Worm (Caenorhabditis elegans) whole organism, L1 larva: ENCODE data around the gene F39B3.7.
"Not testable (repeated sequence)": the region's sequence is repeated elsewhere in the genome, so short reads cannot be mapped to it uniquely, and the experiment has no call there.

Experiments used
- C04F5.9 ChIP-seq: sonication (generic microtip); optimal IDR thresholded peaks from 2 replicates; lab custom pipeline; 2016; ENCODE audit warnings: missing genetic modification characterization, missing compliant biosample characterization
- C16A3.4 ChIP-seq: fragments of 150-350 bp; optimal IDR thresholded peaks from 2 replicates; lab custom pipeline; 2014; ENCODE audit warnings: missing biosample characterization, missing genetic modification characterization
- C34B4.2 ChIP-seq: sonication (generic microtip); optimal IDR thresholded peaks from 2 replicates; lab custom pipeline; 2017; ENCODE audit warnings: mild to moderate bottlenecking, missing genetic modification characterization, missing compliant biosample characterization
- F16B12.6 ChIP-seq: fragments of 150-350 bp; optimal IDR thresholded peaks from 2 replicates; lab custom pipeline; 2014; ENCODE audit warnings: missing biosample characterization, missing genetic modification characterization
- aly-2 ChIP-seq: fragments of 150-350 bp; optimal IDR thresholded peaks from 2 replicates; lab custom pipeline; 2014; ENCODE audit warnings: missing biosample characterization, missing genetic modification characterization
- ama-1 ChIP-seq: fragments of 150-350 bp; optimal IDR thresholded peaks from 2 replicates; lab custom pipeline; 2014
- blmp-1 ChIP-seq: fragments of 150-350 bp; optimal IDR thresholded peaks from 2 replicates; lab custom pipeline; 2014; ENCODE audit warnings: missing biosample characterization, missing genetic modification characterization
- ceh-8 ChIP-seq: fragments of 200-800 bp; sonication (Bioruptor generic); optimal IDR thresholded peaks from 2 replicates; lab custom pipeline; 2018; ENCODE audit warnings: mild to moderate bottlenecking, missing genetic modification characterization, moderate library complexity, missing compliant biosample characterization
- ceh-88 ChIP-seq: fragments of 200-800 bp; sonication (Bioruptor generic); IDR thresholded peaks from 2 replicates; pipeline ENCODE4 v1.3.6; 2022; ENCODE audit warnings: missing genetic modification characterization, missing compliant biosample characterization
- ceh-90 ChIP-seq: sonication (generic microtip); optimal IDR thresholded peaks from 2 replicates; lab custom pipeline; 2016; ENCODE audit warnings: missing genetic modification characterization, missing compliant biosample characterization
- efl-3 ChIP-seq: fragments of 200-800 bp; sonication (Bioruptor generic); optimal IDR thresholded peaks from 2 replicates; lab custom pipeline; 2018; ENCODE audit warnings: mild to moderate bottlenecking, missing genetic modification characterization, missing compliant biosample characterization
- egl-13 ChIP-seq: sonication (generic microtip); optimal IDR thresholded peaks from 2 replicates; lab custom pipeline; 2016; ENCODE audit warnings: missing genotype, missing genetic modification reagents, missing genetic modification characterization, missing compliant biosample characterization
- egl-27 ChIP-seq, 2 experiments: fragments of 150-350 bp in 1 of 2; sonication (generic microtip); optimal IDR thresholded peaks; 3 replicates each; lab custom pipeline; 2017 to 2018; ENCODE audit warnings: missing biosample characterization in 2 of 2, missing genetic modification characterization in 2 of 2, missing genetic modification reagents in 2 of 2
- elt-2 ChIP-seq: sonication (generic microtip); optimal IDR thresholded peaks from 2 replicates; lab custom pipeline; 2016; ENCODE audit warnings: missing genetic modification characterization, mild to moderate bottlenecking, inconsistent platforms, missing compliant biosample characterization, missing genetic modification reagents
- elt-3 ChIP-seq, 6 experiments: fragments of 150-350 bp in 1 of 6; sonication (generic microtip); optimal IDR thresholded peaks; 2 replicates each; lab custom pipeline; 2017 to 2018; ENCODE audit warnings: missing biosample characterization in 6 of 6, missing genetic modification characterization in 6 of 6, inconsistent platforms in 1 of 6
- fkh-4 ChIP-seq: sonication (generic microtip); optimal IDR thresholded peaks from 2 replicates; lab custom pipeline; 2016; ENCODE audit warnings: missing compliant biosample characterization, missing genetic modification characterization, borderline replicate concordance
- fkh-8 ChIP-seq: sonication (generic microtip); optimal IDR thresholded peaks from 2 replicates; lab custom pipeline; 2016; ENCODE audit warnings: mild to moderate bottlenecking, missing genetic modification characterization, missing compliant biosample characterization
- fos-1 ChIP-seq: fragments of 150-350 bp; optimal IDR thresholded peaks from 2 replicates; lab custom pipeline; 2014; ENCODE audit warnings: missing biosample characterization, missing genetic modification characterization
- isw-1 ChIP-seq: fragments of 200-800 bp; sonication (Bioruptor generic); IDR thresholded peaks from 2 replicates; pipeline ENCODE4 v1.3.6; 2022; ENCODE audit warnings: missing genetic modification characterization, missing compliant biosample characterization
- lin-14 ChIP-seq: fragments of 200-800 bp; sonication (Bioruptor generic); optimal IDR thresholded peaks from 2 replicates; lab custom pipeline; 2018; ENCODE audit warnings: mild to moderate bottlenecking, missing genetic modification characterization, moderate library complexity, missing compliant biosample characterization
- lin-35 ChIP-seq, 2 experiments: fragments of 150-350 bp; optimal IDR thresholded peaks; 2 replicates each; lab custom pipeline; 2014; ENCODE audit warnings: missing biosample characterization in 2 of 2, missing genetic modification characterization in 2 of 2, missing genetic modification reagents in 2 of 2
- lir-3 ChIP-seq: sonication (generic microtip); optimal IDR thresholded peaks from 2 replicates; lab custom pipeline; 2016; ENCODE audit warnings: mild to moderate bottlenecking, missing genetic modification characterization, moderate library complexity, missing compliant biosample characterization; ENCODE audit not compliant: poor library complexity
- mab-9 ChIP-seq: fragments of 200-800 bp; sonication (Bioruptor generic); IDR thresholded peaks from 2 replicates; pipeline ENCODE4 v1.3.6; 2022; ENCODE audit warnings: missing genetic modification reagents, missing genetic modification characterization, missing compliant biosample characterization
- mdl-1 ChIP-seq, 2 experiments: fragments of 150-350 bp; optimal IDR thresholded peaks; 2 replicates each; lab custom pipeline; 2014 to 2017; ENCODE audit warnings: missing biosample characterization in 2 of 2, missing genetic modification characterization in 2 of 2, inconsistent platforms in 1 of 2
- nhr-11 ChIP-seq: fragments of 150-350 bp; optimal IDR thresholded peaks from 2 replicates; lab custom pipeline; 2014; ENCODE audit warnings: missing biosample characterization, missing genetic modification characterization
- nhr-12 ChIP-seq: sonication (generic microtip); optimal IDR thresholded peaks from 2 replicates; lab custom pipeline; 2017; ENCODE audit warnings: missing biosample characterization, missing genetic modification characterization
- nhr-20 ChIP-seq: sonication (generic microtip); optimal IDR thresholded peaks from 2 replicates; lab custom pipeline; 2016; ENCODE audit warnings: mild to moderate bottlenecking, missing genetic modification characterization, missing compliant biosample characterization
- nhr-237 ChIP-seq: fragments of 150-350 bp; optimal IDR thresholded peaks from 2 replicates; lab custom pipeline; 2014; ENCODE audit warnings: missing biosample characterization, missing genetic modification characterization
- nhr-28 ChIP-seq: fragments of 150-350 bp; optimal IDR thresholded peaks from 2 replicates; lab custom pipeline; 2014; ENCODE audit warnings: missing biosample characterization, missing genetic modification characterization
- nhr-47 ChIP-seq: sonication (generic microtip); optimal IDR thresholded peaks from 2 replicates; lab custom pipeline; 2016; ENCODE audit warnings: mild to moderate bottlenecking, missing genetic modification characterization, moderate library complexity, missing compliant biosample characterization
- nhr-71 ChIP-seq: sonication (generic microtip); optimal IDR thresholded peaks from 2 replicates; lab custom pipeline; 2016; ENCODE audit warnings: mild to moderate bottlenecking, missing genetic modification characterization, moderate library complexity, missing compliant biosample characterization
- nhr-77 ChIP-seq: fragments of 150-350 bp; optimal IDR thresholded peaks from 2 replicates; lab custom pipeline; 2014; ENCODE audit warnings: missing biosample characterization, missing genetic modification characterization
- nhr-90 ChIP-seq: sonication (generic microtip); optimal IDR thresholded peaks from 2 replicates; lab custom pipeline; 2016; ENCODE audit warnings: mild to moderate bottlenecking, missing genetic modification characterization, missing compliant biosample characterization; ENCODE audit not compliant: poor library complexity
- pax-3 ChIP-seq: fragments of 200-800 bp; sonication (Bioruptor generic); optimal IDR thresholded peaks from 2 replicates; lab custom pipeline; 2018; ENCODE audit warnings: mild to moderate bottlenecking, missing genetic modification characterization, moderate library complexity, missing compliant biosample characterization
- snpc-4 ChIP-seq: fragments of 150-350 bp; optimal IDR thresholded peaks from 2 replicates; lab custom pipeline; 2014; ENCODE audit warnings: missing biosample characterization, missing genetic modification characterization
- snu-23 ChIP-seq: sonication (generic microtip); optimal IDR thresholded peaks from 2 replicates; lab custom pipeline; 2016; ENCODE audit warnings: missing genetic modification characterization, missing compliant biosample characterization
- sptf-1 ChIP-seq: fragments of 150-350 bp; optimal IDR thresholded peaks from 2 replicates; lab custom pipeline; 2014; ENCODE audit warnings: missing biosample characterization, missing genetic modification characterization
- tbx-2 ChIP-seq: sonication (generic microtip); optimal IDR thresholded peaks from 2 replicates; lab custom pipeline; 2016; ENCODE audit warnings: missing genetic modification characterization, missing compliant biosample characterization
- tlp-1 ChIP-seq: fragments of 150-350 bp; optimal IDR thresholded peaks from 2 replicates; lab custom pipeline; 2014; ENCODE audit warnings: missing biosample characterization, missing genetic modification characterization
- unc-30 ChIP-seq: sonication (generic microtip); optimal IDR thresholded peaks from 2 replicates; lab custom pipeline; 2017; ENCODE audit warnings: missing biosample characterization, missing genetic modification characterization
- unc-98 ChIP-seq: fragments of 200-800 bp; sonication (Bioruptor generic); IDR thresholded peaks from 2 replicates; pipeline ENCODE4 v1.3.6; 2022; ENCODE audit warnings: missing genetic modification characterization, missing compliant biosample characterization
- xbp-1 ChIP-seq: sonication (generic microtip); optimal IDR thresholded peaks from 2 replicates; lab custom pipeline; 2016; ENCODE audit warnings: missing genetic modification characterization, missing compliant biosample characterization
- zag-1 ChIP-seq: fragments of 150-350 bp; optimal IDR thresholded peaks from 2 replicates; lab custom pipeline; 2014; ENCODE audit warnings: missing biosample characterization, missing genetic modification characterization
- zip-4 ChIP-seq: fragments of 200-800 bp; sonication (Bioruptor generic); optimal IDR thresholded peaks from 2 replicates; lab custom pipeline; 2018; ENCODE audit warnings: mild to moderate bottlenecking, missing genetic modification characterization, moderate library complexity, missing compliant biosample characterization

The F39B3.7 gene

ce11 chrX:17600139-17600538, 32.9 kb upstream of the F39B3.7 start, which contains the start of gene lec-9:
lec-9 (plus strand) TSS chrX:17600487.
- TF ChIP-seq C16A3.4: no peak
- no peak for TF ChIP-seq ama-1 (lab: Kevin White, UChicago)
- TF ChIP-seq ceh-8 (GFP tag; lab: Kevin White, UChicago): no peak
- TF ChIP-seq tbx-2 (tag; lab: Kevin White, UChicago): no peak
- peak in 1 of 2 experiments; percentile 58 for TF ChIP-seq lin-35 (GFP tag; optimal IDR thresholded peaks at IDR 0.05; lab: Kevin White, UChicago)
- TF ChIP-seq nhr-77 (tag; lab: Kevin White, UChicago): no peak
- TF ChIP-seq lin-14 (GFP tag; lab: Kevin White, UChicago): peak; percentile 18
- TF ChIP-seq ceh-90 (tag; lab: Kevin White, UChicago): no peak
- TF ChIP-seq tlp-1 (tag; lab: Kevin White, UChicago): no peak
- no peak for TF ChIP-seq efl-3
- TF ChIP-seq nhr-71: peak; percentile 30
- TF ChIP-seq pax-3 (tag; lab: Kevin White, UChicago): peak; percentile 57
- TF ChIP-seq fkh-8 (tag; lab: Kevin White, UChicago): no peak
- peak; percentile 34 for TF ChIP-seq nhr-20 (tag; lab: Kevin White, UChicago)
- peak; percentile 12 for TF ChIP-seq nhr-90
- TF ChIP-seq nhr-28 (tag; lab: Kevin White, UChicago): no peak
- no peak for TF ChIP-seq isw-1 (GFP tag; lab: Robert Waterston, UW)
- TF ChIP-seq elt-2 (tag; lab: Kevin White, UChicago): peak; percentile 97
- TF ChIP-seq F16B12.6 (tag; lab: Kevin White, UChicago): no peak
- no peak for TF ChIP-seq nhr-11
- TF ChIP-seq blmp-1 (tag; lab: Kevin White, UChicago): peak; percentile 43
- no peak for TF ChIP-seq mab-9 (GFP tag; lab: Robert Waterston, UW)
- TF ChIP-seq, all 84 proteins: peak for 8

ce11 chrX:17598712-17599111, 31.4 kb upstream of the F39B3.7 start:
- TF ChIP-seq elt-2 (tag; lab: Kevin White, UChicago) (peak; percentile 18), nhr-47 (tag; lab: Kevin White, UChicago) (no peak), mdl-1 (tag; optimal IDR thresholded peaks at IDR 0.05; lab: Kevin White, UChicago) (peak in 1 of 2 experiments; percentile 4)

ce11 chrX:17579779-17580178, 12.5 kb upstream of the F39B3.7 start, which contains the start of gene frpr-7:
frpr-7 (minus strand) TSS chrX:17579879.
- no peak for TF ChIP-seq pax-3 (tag; lab: Kevin White, UChicago)
- TF ChIP-seq zag-1: no peak
- no peak for TF ChIP-seq nhr-237 (tag; lab: Kevin White, UChicago)
- no peak for TF ChIP-seq ceh-88
- no peak for TF ChIP-seq C04F5.9 (tag; lab: Kevin White, UChicago)
- TF ChIP-seq snpc-4: no peak
- TF ChIP-seq aly-2 (tag; lab: Kevin White, UChicago): no peak
- TF ChIP-seq ceh-8 (GFP tag; lab: Kevin White, UChicago): no peak
- TF ChIP-seq nhr-20 (tag; lab: Kevin White, UChicago): no peak
- no peak for TF ChIP-seq lir-3 (tag; lab: Kevin White, UChicago)
- TF ChIP-seq C16A3.4: no peak
- TF ChIP-seq C34B4.2: no peak
- no peak for TF ChIP-seq nhr-11
- no peak for TF ChIP-seq sptf-1 (tag; lab: Kevin White, UChicago)

ce11 chrX:17579011-17579410, 11.7 kb upstream of the F39B3.7 start, which contains the start of gene F39B3.3:
F39B3.3 (minus strand) TSS chrX:17579111.
- TF ChIP-seq F16B12.6 (tag; lab: Kevin White, UChicago); fkh-4; zip-4 (GFP tag; lab: Kevin White, UChicago): not testable (repeated sequence)

ce11 chrX:17563411-17563810, 3.9 kb downstream of the F39B3.7 start, which contains the start of gene F31A3.5:
F31A3.5 (minus strand) TSS chrX:17563610.
- no peak for TF ChIP-seq unc-30 (tag; lab: Kevin White, UChicago)
- no peak for TF ChIP-seq nhr-47 (tag; lab: Kevin White, UChicago)
- no peak for TF ChIP-seq fos-1
- no peak for TF ChIP-seq unc-98
- TF ChIP-seq xbp-1 (tag; lab: Kevin White, UChicago): no peak
- no peak for TF ChIP-seq fkh-4
- TF ChIP-seq snu-23 (GFP tag; lab: Kevin White, UChicago): no peak
- no peak for TF ChIP-seq egl-13 (tag; lab: Kevin White, UChicago)
- no peak for TF ChIP-seq egl-27 (tag; optimal IDR thresholded peaks at IDR 0.05; lab: Kevin White, UChicago)
- no peak for TF ChIP-seq nhr-12 (tag; lab: Kevin White, UChicago)
- TF ChIP-seq elt-3 (tag; optimal IDR thresholded peaks at IDR 0.05; lab: Kevin White, UChicago): no peak
- TF ChIP-seq ceh-88: no peak
- TF ChIP-seq C16A3.4: no peak
